Fruit fly (Drosophila melanogaster): Measurements from ENCODE around the gene CG11555.

Gene CG11555

DNA sequence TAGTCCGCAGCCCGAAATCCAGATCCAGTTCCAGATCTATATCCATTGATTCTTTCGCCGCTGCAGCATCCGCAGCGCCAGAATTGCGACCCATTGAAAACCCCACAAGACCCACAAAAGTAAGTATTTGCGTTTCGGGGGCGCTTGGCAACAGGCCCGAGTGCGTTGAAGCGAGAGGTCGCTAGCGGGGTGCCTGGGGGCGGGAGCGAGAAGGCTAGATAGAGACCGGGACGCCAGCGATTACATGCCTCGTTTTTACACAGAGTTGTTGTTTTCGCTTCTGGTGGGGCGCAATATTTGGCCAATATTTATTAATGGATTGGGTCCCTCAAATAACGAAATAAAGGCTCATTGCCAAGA is 24.6 kb downstream of the CG11555 start (continued):
- TF ChIP-seq Atf6 (GFP tag; IDR thresholded peaks at IDR 0.05) (no peak), HmgZ (tag; optimal IDR thresholded peaks at IDR 0.05) (no peak), row (GFP tag; IDR thresholded peaks at IDR 0.05) (no peak), hb (GFP tag; IDR thresholded peaks at IDR 0.05; ENCODE audit: partially characterized antibody) (no peak), CG14014 (GFP tag; IDR thresholded peaks at IDR 0.05) (no peak), CG11723 (GFP tag; optimal IDR thresholded peaks at IDR 0.05) (no peak), CkIIα-i1 (GFP tag; IDR thresholded peaks at IDR 0.05) (no peak), CG12299 (tag; optimal IDR thresholded peaks at IDR 0.05) (no peak), ftz-f1 (GFP tag; optimal IDR thresholded peaks at IDR 0.05) (peak; percentile 31), scrt (GFP tag; optimal IDR thresholded peaks at IDR 0.05) (peak; percentile 3), sug (tag; optimal IDR thresholded peaks at IDR 0.05) (peak; percentile 81), Ets97D (GFP tag; optimal IDR thresholded peaks at IDR 0.05) (no peak), mld (GFP tag; IDR thresholded peaks at IDR 0.05; ENCODE audit: partially characterized antibody) (no peak), ci (GFP tag; IDR thresholded peaks at IDR 0.05) (no peak), pfk (GFP tag; optimal IDR thresholded peaks at IDR 0.05) (peak; percentile 9), MTF-1 (GFP tag; optimal IDR thresholded peaks at IDR 0.05; ENCODE audit: borderline replicate concordance) (peak; percentile 13), nmo (GFP tag; optimal IDR thresholded peaks at IDR 0.05) (no peak), Hsf (GFP tag; optimal IDR thresholded peaks at IDR 0.05) (no peak), sisA (GFP tag; IDR thresholded peaks at IDR 0.05) (no peak), CG16863 (GFP tag; optimal IDR thresholded peaks at IDR 0.05) (no peak), vfl (GFP tag; optimal IDR thresholded peaks at IDR 0.05) (no peak), Nf-YB (GFP tag; optimal IDR thresholded peaks at IDR 0.05) (no peak), fd96Cb (tag; optimal IDR thresholded peaks at IDR 0.05) (no peak), Adf1 (GFP tag; IDR thresholded peaks at IDR 0.05) (no peak; the same call in 1 of the 2 replicates), HLHmδ (GFP tag; optimal IDR thresholded peaks at IDR 0.05) (no peak), D19B (GFP tag; optimal IDR thresholded peaks at IDR 0.05) (no peak), emc (GFP tag; optimal IDR thresholded peaks at IDR 0.05) (no peak), CG8388 (GFP tag; optimal IDR thresholded peaks at IDR 0.05) (no peak), az2 (GFP tag; optimal IDR thresholded peaks at IDR 0.05) (no peak), ash1 (GFP tag; optimal IDR thresholded peaks at IDR 0.05) (no peak), zf30C (GFP tag; optimal IDR thresholded peaks at IDR 0.05) (no peak), mam (GFP tag; optimal IDR thresholded peaks at IDR 0.05) (no peak), dan (GFP tag; IDR thresholded peaks at IDR 0.05) (no peak), CG34422 (GFP tag; IDR thresholded peaks at IDR 0.05) (peak; percentile 54; the same call in 1 of the 3 replicates), CG9727 (GFP tag; optimal IDR thresholded peaks at IDR 0.05) (peak; percentile 86), crol (GFP tag; IDR thresholded peaks at IDR 0.05) (0 out of 2 replicates have a peak, but pooled peaks have one; percentile 52), Dref (GFP tag; IDR thresholded peaks at IDR 0.05) (no peak), chm (GFP tag; IDR thresholded peaks at IDR 0.05) (0 out of 2 replicates have a peak, but pooled peaks have one; percentile 37), CG10147 (GFP tag; optimal IDR thresholded peaks at IDR 0.05) (peak; percentile 9), CG10209 (GFP tag; optimal IDR thresholded peaks at IDR 0.05) (no peak), kah (GFP tag; optimal IDR thresholded peaks at IDR 0.05) (no peak), CG17328 (GFP tag; IDR thresholded peaks at IDR 0.05) (no peak), CG13424 (tag; optimal IDR thresholded peaks at IDR 0.05) (no peak), cg (GFP tag; optimal IDR thresholded peaks at IDR 0.05) (no peak), Nf-YC (tag; optimal IDR thresholded peaks at IDR 0.05) (no peak), ems (GFP tag; optimal IDR thresholded peaks at IDR 0.05) (no peak), Drgx (GFP tag; IDR thresholded peaks at IDR 0.05) (no peak), CG9797 (GFP tag; optimal IDR thresholded peaks at IDR 0.05) (no peak), sob (GFP tag; IDR thresholded peaks at IDR 0.05) (no peak), CG8924 (tag; optimal IDR thresholded peaks at IDR 0.05) (no peak), crc (GFP tag; optimal IDR thresholded peaks at IDR 0.05) (no peak), aop (GFP tag; IDR thresholded peaks at IDR 0.05) (no peak)
